Fruit fly (Drosophila melanogaster) whole organism: Measurements from ENCODE around the gene retinin.

Experiments
- CG8478 ChIP-seq: fragments of >200 bp; optimal IDR thresholded peaks from 2 replicates; lab custom pipeline; 2018; ENCODE audit warnings: inconsistent platforms
- pan ChIP-seq: fragments of >200 bp; optimal IDR thresholded peaks from 2 replicates; lab custom pipeline; 2017
- usp ChIP-seq: fragments of >200 bp; optimal IDR thresholded peaks from 2 replicates; lab custom pipeline; 2017; ENCODE audit warnings: missing biosample characterization, missing genetic modification characterization, mixed read lengths

DNA sequence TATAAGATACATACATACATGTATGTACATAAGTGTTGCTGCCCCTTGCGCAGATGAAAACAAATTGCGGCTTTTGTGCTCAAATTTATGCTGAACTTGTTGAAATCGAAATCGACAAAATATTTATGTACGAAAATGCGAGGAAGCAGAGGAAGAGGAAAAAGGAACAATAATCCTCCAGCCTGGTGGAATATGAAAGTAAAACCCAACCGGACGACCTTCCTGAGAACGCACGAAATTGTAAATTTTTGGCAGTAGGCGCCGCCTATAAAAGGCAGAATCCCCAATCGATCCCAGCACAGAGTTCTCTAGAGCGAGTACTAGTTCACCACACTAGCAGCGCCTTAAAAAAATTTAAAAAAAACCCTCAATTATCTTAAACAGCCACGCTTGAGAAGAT is 32.9 kb downstream of the retinin start, which contains the start of gene Cpr72Eb:
- TF ChIP-seq pan (no peak), CG8478 (lab: Kevin White, UChicago) (no peak), usp (GFP tag; lab: Kevin White, UChicago) (no peak)
